Fruit fly (Drosophila melanogaster) whole organism, adult: ENCODE data around the gene CG33285.
A peak's percentile ranks its signal among the peaks of the same experiment; 100 is the strongest.

ENCODE experiments used
- CG11617 ChIP-seq: fragments of 200-800 bp; sonication (Bioruptor generic); optimal IDR thresholded peaks from 2 replicates; lab custom pipeline; 2017; ENCODE audit warnings: mild to moderate bottlenecking, missing biosample characterization, missing genetic modification reagents, missing genetic modification characterization
- CG12768 ChIP-seq: fragments of 200-800 bp; sonication (Bioruptor generic); optimal IDR thresholded peaks from 2 replicates; lab custom pipeline; 2017; ENCODE audit warnings: missing biosample characterization, missing genetic modification characterization, mild to moderate bottlenecking, moderate library complexity, missing genetic modification reagents
- CG14711 ChIP-seq: fragments of 200-800 bp; sonication (Bioruptor generic); optimal IDR thresholded peaks from 2 replicates; lab custom pipeline; 2018; ENCODE audit warnings: missing biosample characterization, mild to moderate bottlenecking, missing genetic modification characterization, moderate library complexity
- CG1620 ChIP-seq: fragments of 200-800 bp; sonication (Bioruptor generic); optimal IDR thresholded peaks from 2 replicates; lab custom pipeline; 2016; ENCODE audit warnings: missing biosample characterization, missing genetic modification characterization
- CG33017 ChIP-seq: fragments of 200-800 bp; sonication (Bioruptor generic); optimal IDR thresholded peaks from 2 replicates; lab custom pipeline; 2018; ENCODE audit warnings: missing biosample characterization, mild to moderate bottlenecking, missing genetic modification characterization, moderate library complexity
- CG5204 ChIP-seq: fragments of 200-800 bp; sonication (Bioruptor generic); optimal IDR thresholded peaks from 2 replicates; lab custom pipeline; 2016; ENCODE audit warnings: missing biosample characterization, missing genetic modification characterization
- CG7045 ChIP-seq: fragments of 200-800 bp; sonication (Bioruptor generic); optimal IDR thresholded peaks from 2 replicates; lab custom pipeline; 2017; ENCODE audit warnings: missing biosample characterization, mild to moderate bottlenecking, missing genetic modification characterization
- CG7101 ChIP-seq: fragments of 200-800 bp; sonication (Bioruptor generic); optimal IDR thresholded peaks from 2 replicates; lab custom pipeline; 2018; ENCODE audit warnings: missing biosample characterization, mild to moderate bottlenecking, missing genetic modification characterization, moderate library complexity
- Clk ChIP-seq: fragments of 200-800 bp; sonication (Bioruptor generic); optimal IDR thresholded peaks from 2 replicates; lab custom pipeline; 2017; ENCODE audit warnings: missing biosample characterization, missing genetic modification characterization
- Crg-1 ChIP-seq: fragments of 200-800 bp; sonication (Bioruptor generic); optimal IDR thresholded peaks from 2 replicates; lab custom pipeline; 2016; ENCODE audit warnings: missing biosample characterization, missing genetic modification characterization
- Hr96 ChIP-seq: fragments of 200-800 bp; sonication (Bioruptor generic); optimal IDR thresholded peaks from 2 replicates; lab custom pipeline; 2016; ENCODE audit warnings: missing biosample characterization, missing genetic modification characterization
- Mnt ChIP-seq: fragments of 200-800 bp; sonication (Bioruptor generic); optimal IDR thresholded peaks from 2 replicates; lab custom pipeline; 2016; ENCODE audit warnings: missing biosample characterization, mild to moderate bottlenecking, missing genetic modification characterization
- bab1 ChIP-seq: fragments of 200-800 bp; sonication (Bioruptor generic); optimal IDR thresholded peaks from 3 replicates; lab custom pipeline; 2019; ENCODE audit warnings: missing biosample characterization, mild to moderate bottlenecking, missing genetic modification characterization, moderate library complexity
- cic ChIP-seq: fragments of 200-800 bp; sonication (Bioruptor generic); optimal IDR thresholded peaks from 2 replicates; lab custom pipeline; 2017; ENCODE audit warnings: missing biosample characterization, mild to moderate bottlenecking, missing genetic modification characterization, moderate library complexity
- cnc ChIP-seq, 2 experiments: fragments of >200 bp; optimal IDR thresholded peaks; 2 replicates each; lab custom pipeline; 2017
- kay ChIP-seq: fragments of 200-800 bp; sonication (Bioruptor generic); peaks from one replicate; lab custom pipeline; 2016; ENCODE audit warnings: missing biosample characterization, missing genetic modification characterization, borderline replicate concordance
- ovo ChIP-seq: fragments of 200-800 bp; sonication (Bioruptor generic); optimal IDR thresholded peaks from 2 replicates; lab custom pipeline; 2016; ENCODE audit warnings: missing biosample characterization, missing genetic modification characterization
- pad ChIP-seq: fragments of 200-800 bp; sonication (Bioruptor generic); optimal IDR thresholded peaks from 3 replicates; lab custom pipeline; 2017; ENCODE audit warnings: missing biosample characterization, missing genetic modification characterization, mild to moderate bottlenecking, moderate library complexity, missing genetic modification reagents
- tj ChIP-seq: fragments of 200-800 bp; sonication (Bioruptor generic); optimal IDR thresholded peaks from 3 replicates; lab custom pipeline; 2017; ENCODE audit warnings: missing biosample characterization, mild to moderate bottlenecking, missing genetic modification characterization, moderate library complexity
- toe ChIP-seq: fragments of 200-800 bp; sonication (Bioruptor generic); optimal IDR thresholded peaks from 2 replicates; lab custom pipeline; 2016; ENCODE audit warnings: missing biosample characterization, missing genetic modification characterization

Gene CG33285

dm6 chr3L:21065212-21065902 lies 23.4 kb downstream of the CG33285 start, which contains the start of gene CG43072:
TSS of gene CG43072 (plus strand) at chr3L:21065852.
- TF ChIP-seq Clk (GFP tag; lab: Kevin White, UChicago) (no peak), CG14711 (tag; lab: Kevin White, UChicago) (no peak), CG7045 (GFP tag; lab: Kevin White, UChicago) (no peak), CG7101 (tag; lab: Kevin White, UChicago) (peak; percentile 12), Hr96 (GFP tag; lab: Kevin White, UChicago) (no peak), Mnt (GFP tag; lab: Kevin White, UChicago) (no peak), cic (GFP tag; lab: Kevin White, UChicago) (peak; percentile 44), CG12768 (GFP tag; lab: Kevin White, UChicago) (peak; percentile 32), CG1620 (GFP tag; lab: Kevin White, UChicago) (no peak), CG33017 (tag; lab: Kevin White, UChicago) (peak; percentile 49), cnc (optimal IDR thresholded peaks at IDR 0.05; lab: Kevin White, UChicago) (no peak)

dm6 chr3L:21064587-21064986 lies 24.2 kb downstream of the CG33285 start:
- no peak for TF ChIP-seq CG1620 (GFP tag; lab: Kevin White, UChicago)
- TF ChIP-seq cnc (optimal IDR thresholded peaks at IDR 0.05; lab: Kevin White, UChicago), result no peak
- TF ChIP-seq CG7045 (GFP tag; lab: Kevin White, UChicago), result no peak
- TF ChIP-seq toe (GFP tag; lab: Kevin White, UChicago), result no peak
- no peak for TF ChIP-seq Crg-1 (GFP tag; lab: Kevin White, UChicago)
- TF ChIP-seq Clk (GFP tag; lab: Kevin White, UChicago), result no peak
- TF ChIP-seq CG5204, result no peak

DNA sequence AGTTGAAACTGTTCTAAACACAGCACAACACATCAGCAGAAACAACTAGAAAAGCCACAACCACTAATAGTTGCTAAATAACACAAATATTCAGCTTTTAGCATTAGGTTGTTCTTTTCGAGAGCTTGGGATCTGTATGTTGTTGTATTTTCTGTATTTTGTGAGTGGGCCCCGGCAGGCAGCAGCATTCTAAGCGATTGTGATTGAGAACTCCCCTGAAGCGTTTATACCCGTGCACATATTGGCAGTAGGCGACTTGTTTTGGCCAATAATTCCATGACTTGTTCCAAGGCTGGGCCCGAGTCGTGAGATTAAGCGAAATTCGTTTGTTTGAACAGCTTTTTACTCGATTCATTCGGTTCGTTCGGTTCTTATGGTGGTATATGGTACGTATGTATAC lies 26.8 kb downstream of the CG33285 start:
- TF ChIP-seq CG7045 (GFP tag; lab: Kevin White, UChicago) (no peak), Hr96 (GFP tag; lab: Kevin White, UChicago) (no peak), cnc (optimal IDR thresholded peaks at IDR 0.05; lab: Kevin White, UChicago) (no peak), cic (GFP tag; lab: Kevin White, UChicago) (no peak), CG1620 (GFP tag; lab: Kevin White, UChicago) (no peak), Mnt (GFP tag; lab: Kevin White, UChicago) (no peak)

dm6 chr3L:21060189-21061070 lies 28.4 kb downstream of the CG33285 start:
- peak; percentile 17 for TF ChIP-seq bab1 (GFP tag; lab: Kevin White, UChicago)
- peak; percentile 22 for TF ChIP-seq CG33017 (tag; lab: Kevin White, UChicago)
- peak; percentile 27 for TF ChIP-seq CG7101 (tag; lab: Kevin White, UChicago)
- TF ChIP-seq toe (GFP tag; lab: Kevin White, UChicago), result no peak
- no peak for TF ChIP-seq CG5204
- TF ChIP-seq Clk (GFP tag; lab: Kevin White, UChicago), result no peak
- TF ChIP-seq CG12768 (GFP tag; lab: Kevin White, UChicago), result peak; percentile 5
- peak; percentile 23 for TF ChIP-seq CG11617 (GFP tag; lab: Kevin White, UChicago)
- no peak for TF ChIP-seq cic (GFP tag; lab: Kevin White, UChicago)
- TF ChIP-seq ovo (GFP tag; lab: Kevin White, UChicago), result no peak
- no peak for TF ChIP-seq cnc (optimal IDR thresholded peaks at IDR 0.05; lab: Kevin White, UChicago)
- peak; percentile 44 for TF ChIP-seq CG14711 (tag; lab: Kevin White, UChicago)
- TF ChIP-seq CG7045 (GFP tag; lab: Kevin White, UChicago), result peak; percentile 13
- no peak for TF ChIP-seq Hr96 (GFP tag; lab: Kevin White, UChicago)
- TF ChIP-seq kay (GFP tag; lab: Kevin White, UChicago), result peak; percentile 55
- peak; percentile 3 for TF ChIP-seq pad (GFP tag; lab: Kevin White, UChicago)
- TF ChIP-seq CG1620 (GFP tag; lab: Kevin White, UChicago), result no peak
- TF ChIP-seq Mnt (GFP tag; lab: Kevin White, UChicago), result no peak
- no peak for TF ChIP-seq tj (GFP tag; lab: Kevin White, UChicago)
- TF ChIP-seq Crg-1 (GFP tag; lab: Kevin White, UChicago), result no peak

dm6 chr3L:21058651-21059050 lies 30.1 kb downstream of the CG33285 start:
- TF ChIP-seq Mnt (GFP tag; lab: Kevin White, UChicago) (peak; percentile 49), Clk (GFP tag; lab: Kevin White, UChicago) (no peak), CG33017 (tag; lab: Kevin White, UChicago) (peak; percentile 4), CG5204 (no peak), tj (GFP tag; lab: Kevin White, UChicago) (peak; percentile 65), Hr96 (GFP tag; lab: Kevin White, UChicago) (peak; percentile 16), CG7101 (tag; lab: Kevin White, UChicago) (peak; percentile 38), cic (GFP tag; lab: Kevin White, UChicago) (peak; percentile 52), pad (GFP tag; lab: Kevin White, UChicago) (peak; percentile 26), CG1620 (GFP tag; lab: Kevin White, UChicago) (peak; percentile 27), kay (GFP tag; lab: Kevin White, UChicago) (peak; percentile 68), toe (GFP tag; lab: Kevin White, UChicago) (no peak), cnc (optimal IDR thresholded peaks at IDR 0.05; lab: Kevin White, UChicago) (no peak), CG12768 (GFP tag; lab: Kevin White, UChicago) (peak; percentile 44), bab1 (GFP tag; lab: Kevin White, UChicago) (peak; percentile 82), ovo (GFP tag; lab: Kevin White, UChicago) (peak; percentile 24), Crg-1 (GFP tag; lab: Kevin White, UChicago) (no peak), CG14711 (tag; lab: Kevin White, UChicago) (no peak), CG7045 (GFP tag; lab: Kevin White, UChicago) (no peak), CG11617 (GFP tag; lab: Kevin White, UChicago) (no peak)
